Worm (Caenorhabditis elegans) whole organism, L4 larva: ENCODE measurements around the gene Y48G9A.11.

ENCODE experiments used
- D1046.2 ChIP-seq: fragments of 200-800 bp; sonication (Bioruptor generic); IDR thresholded peaks from 2 replicates; pipeline ENCODE4 v1.3.6; 2022; ENCODE audit warnings: missing genetic modification characterization, missing compliant biosample characterization
- madf-9 ChIP-seq: fragments of 200-800 bp; sonication (Bioruptor generic); conservative IDR thresholded peaks from 2 replicates; pipeline ENCODE4 v1.3.6; 2022; ENCODE audit warnings: missing genetic modification reagents, missing genetic modification characterization, missing compliant biosample characterization
- nhr-11 ChIP-seq: fragments of 150-350 bp; optimal IDR thresholded peaks from 2 replicates; lab custom pipeline; 2014; ENCODE audit warnings: missing biosample characterization, missing genetic modification characterization
- nhr-25 ChIP-seq: sonication (generic microtip); optimal IDR thresholded peaks from 2 replicates; lab custom pipeline; 2017; ENCODE audit warnings: missing genetic modification characterization, mild to moderate bottlenecking, missing compliant biosample characterization, antibody characterized with exemption, moderate library complexity, borderline replicate concordance; ENCODE audit not compliant: insufficient read depth
- snpc-4 ChIP-seq: fragments of 150-350 bp; optimal IDR thresholded peaks from 2 replicates; lab custom pipeline; 2014; ENCODE audit warnings: missing biosample characterization, missing genetic modification characterization
- unc-62 ChIP-seq, 3 experiments: fragments of 150-350 bp in 1 of 3; sonication (generic microtip); optimal IDR thresholded peaks in 2 of 3; peaks in 1 of 3; 1 replicate in 1 of 3; 2 replicates in 2 of 3; lab custom pipeline; 2014 to 2017; ENCODE audit warnings: missing biosample characterization in 3 of 3, missing genetic modification characterization in 3 of 3, missing genetic modification reagents in 3 of 3, missing genotype in 1 of 3

DNA sequence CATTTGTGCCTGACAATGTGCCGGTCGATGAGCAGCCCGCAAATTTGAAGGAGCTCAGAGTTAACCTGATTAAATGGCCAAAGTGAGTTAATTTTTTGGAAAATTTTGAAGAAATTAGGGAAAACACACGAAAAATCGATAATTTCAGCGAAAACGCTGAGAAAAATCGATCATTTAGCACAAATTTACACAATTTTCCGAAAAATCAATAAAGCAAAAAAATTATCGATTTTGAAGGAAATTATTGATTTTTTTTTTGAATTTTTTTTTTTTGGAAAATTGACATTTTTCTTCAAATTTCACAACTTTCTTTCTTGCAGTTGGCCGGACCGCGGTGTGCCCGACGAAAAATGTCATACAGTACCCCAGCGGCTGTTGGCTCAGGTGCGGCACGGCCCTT, 18.5 kb downstream of the Y48G9A.11 start:
- no peak for TF ChIP-seq D1046.2 (GFP tag; lab: Robert Waterston, UW)
- TF ChIP-seq snpc-4 = no peak
- TF ChIP-seq nhr-25 = no peak
- TF ChIP-seq madf-9 = no peak
- TF ChIP-seq nhr-11 (tag; lab: Kevin White, UChicago) = no peak
- TF ChIP-seq unc-62 (GFP tag; optimal IDR thresholded peaks at IDR 0.05 in 1 of 2; lab: Kevin White, UChicago) = no peak
- TF ChIP-seq unc-62 (tag; optimal IDR thresholded peaks at IDR 0.05; lab: Kevin White, UChicago) = no peak
